Fruit fly (Drosophila melanogaster) whole organism, prepupa: ENCODE data around the gene CG42784.

Experiments
- CG10631 ChIP-seq: fragments of 200-800 bp; sonication (Bioruptor generic); optimal IDR thresholded peaks from 2 replicates; lab custom pipeline; 2016; ENCODE audit warnings: missing biosample characterization, missing genetic modification characterization
- CG10669 ChIP-seq: fragments of 200-800 bp; sonication (Bioruptor generic); optimal IDR thresholded peaks from 3 replicates; lab custom pipeline; 2018; ENCODE audit warnings: missing biosample characterization, mild to moderate bottlenecking, missing genetic modification characterization, moderate library complexity
- CG11902 ChIP-seq: fragments of 200-800 bp; sonication (Bioruptor generic); optimal IDR thresholded peaks from 3 replicates; lab custom pipeline; 2016; ENCODE audit warnings: missing biosample characterization, missing genetic modification characterization
- CG15336 ChIP-seq: fragments of 200-800 bp; sonication (Bioruptor generic); IDR thresholded peaks from 2 replicates; pipeline ENCODE4 v1.3.6; 2022; ENCODE audit warnings: missing biosample characterization, missing genetic modification characterization
- CG1621 ChIP-seq: fragments of 200-800 bp; sonication (Bioruptor generic); optimal IDR thresholded peaks from 3 replicates; lab custom pipeline; 2018; ENCODE audit warnings: missing biosample characterization, mild to moderate bottlenecking, missing genetic modification characterization
- CG16779 ChIP-seq: fragments of 200-800 bp; sonication (Bioruptor generic); optimal IDR thresholded peaks from 3 replicates; lab custom pipeline; 2017; ENCODE audit warnings: missing biosample characterization, mild to moderate bottlenecking, missing genetic modification characterization
- CG3032 ChIP-seq: fragments of 200-800 bp; optimal IDR thresholded peaks from 2 replicates; lab custom pipeline; 2019; ENCODE audit warnings: missing biosample characterization, mild to moderate bottlenecking, missing genetic modification characterization, moderate library complexity
- CG31627 ChIP-seq: fragments of 200-800 bp; sonication (Bioruptor generic); optimal IDR thresholded peaks from 3 replicates; lab custom pipeline; 2016; ENCODE audit warnings: missing biosample characterization, missing genetic modification characterization
- CG32006 ChIP-seq: fragments of 200-800 bp; sonication (Bioruptor generic); optimal IDR thresholded peaks from 3 replicates; lab custom pipeline; 2017; ENCODE audit warnings: missing biosample characterization, mild to moderate bottlenecking, missing genetic modification characterization
- CG34406 ChIP-seq: fragments of 200-800 bp; sonication (Bioruptor generic); optimal IDR thresholded peaks from 3 replicates; lab custom pipeline; 2016; ENCODE audit warnings: missing biosample characterization, missing genetic modification characterization
- CG4318 ChIP-seq: fragments of 200-800 bp; sonication (Bioruptor generic); optimal IDR thresholded peaks from 3 replicates; lab custom pipeline; 2017; ENCODE audit warnings: missing biosample characterization, mild to moderate bottlenecking, missing genetic modification characterization
- CG6163 ChIP-seq: fragments of 200-800 bp; sonication (Bioruptor generic); IDR thresholded peaks from 3 replicates; pipeline ENCODE4 v1.3.6; 2022; ENCODE audit warnings: missing biosample characterization, missing genetic modification characterization
- CG6276 ChIP-seq: fragments of 200-800 bp; sonication (Bioruptor generic); optimal IDR thresholded peaks from 2 replicates; lab custom pipeline; 2017; ENCODE audit warnings: missing biosample characterization, mild to moderate bottlenecking, missing genetic modification characterization
- CG6792 ChIP-seq: fragments of 200-800 bp; sonication (Bioruptor generic); optimal IDR thresholded peaks from 3 replicates; lab custom pipeline; 2016; ENCODE audit warnings: missing biosample characterization, missing genetic modification characterization
- CG6808 ChIP-seq: fragments of 200-800 bp; sonication (Bioruptor generic); optimal IDR thresholded peaks from 3 replicates; lab custom pipeline; 2017; ENCODE audit warnings: missing biosample characterization, missing genetic modification characterization, mild to moderate bottlenecking, moderate library complexity, missing genetic modification reagents
- CG6854 ChIP-seq: fragments of 200-800 bp; sonication (Bioruptor generic); optimal IDR thresholded peaks from 2 replicates; lab custom pipeline; 2017; ENCODE audit warnings: missing biosample characterization, mild to moderate bottlenecking, missing genetic modification characterization
- CG7368 ChIP-seq: fragments of 200-800 bp; sonication (Bioruptor generic); optimal IDR thresholded peaks from 3 replicates; lab custom pipeline; 2016; ENCODE audit warnings: missing biosample characterization, missing genetic modification characterization
- CG8119 ChIP-seq: fragments of 200-800 bp; sonication (Bioruptor generic); IDR thresholded peaks from 3 replicates; pipeline ENCODE4 v1.3.6; 2022; ENCODE audit warnings: missing biosample characterization, missing genetic modification characterization
- CG8319 ChIP-seq: fragments of 200-800 bp; sonication (Bioruptor generic); optimal IDR thresholded peaks from 3 replicates; lab custom pipeline; 2016; ENCODE audit warnings: missing biosample characterization, missing genetic modification characterization
- CG8632 ChIP-seq: fragments of 200-800 bp; sonication (Bioruptor generic); optimal IDR thresholded peaks from 3 replicates; lab custom pipeline; 2016; ENCODE audit warnings: missing biosample characterization, missing genetic modification characterization
- CG9139 ChIP-seq: fragments of 200-800 bp; sonication (Bioruptor generic); optimal IDR thresholded peaks from 3 replicates; lab custom pipeline; 2017; ENCODE audit warnings: missing biosample characterization, mild to moderate bottlenecking, missing genetic modification characterization
- Eip75B ChIP-seq: fragments of 200-800 bp; sonication (Bioruptor generic); optimal IDR thresholded peaks from 3 replicates; lab custom pipeline; 2016; ENCODE audit warnings: missing biosample characterization, missing genetic modification characterization
- Eip78C ChIP-seq: fragments of 200-800 bp; sonication (Bioruptor generic); peaks from one replicate; lab custom pipeline; 2016; ENCODE audit warnings: missing biosample characterization, missing genetic modification characterization
- Eip93F ChIP-seq: fragments of 200-800 bp; sonication (Bioruptor generic); optimal IDR thresholded peaks from 2 replicates; lab custom pipeline; 2016; ENCODE audit warnings: missing biosample characterization, mild to moderate bottlenecking, missing genetic modification characterization
- Ets21C ChIP-seq: fragments of 200-800 bp; sonication (Bioruptor generic); optimal IDR thresholded peaks from 3 replicates; lab custom pipeline; 2016; ENCODE audit warnings: missing biosample characterization, missing genetic modification characterization
- Ets96B ChIP-seq: fragments of 200-800 bp; optimal IDR thresholded peaks from 2 replicates; lab custom pipeline; 2019; ENCODE audit warnings: missing biosample characterization, mild to moderate bottlenecking, missing genetic modification characterization, moderate library complexity
- Gug ChIP-seq: fragments of 200-800 bp; sonication (Bioruptor generic); IDR thresholded peaks from 2 replicates; pipeline ENCODE4 v1.3.6; 2022; ENCODE audit warnings: missing biosample characterization, missing genetic modification characterization
- Hr39 ChIP-seq: fragments of 200-800 bp; sonication (Bioruptor generic); optimal IDR thresholded peaks from 2 replicates; lab custom pipeline; 2016; ENCODE audit warnings: missing biosample characterization, missing genetic modification characterization
- Hr4 ChIP-seq: fragments of 200-800 bp; sonication (Bioruptor generic); optimal IDR thresholded peaks from 3 replicates; lab custom pipeline; 2016; ENCODE audit warnings: missing biosample characterization, missing genetic modification characterization
- Lpt ChIP-seq: fragments of 200-800 bp; sonication (Bioruptor generic); optimal IDR thresholded peaks from 3 replicates; lab custom pipeline; 2016; ENCODE audit warnings: missing biosample characterization, missing genetic modification characterization
- Met ChIP-seq: fragments of 200-800 bp; sonication (Bioruptor generic); optimal IDR thresholded peaks from 3 replicates; lab custom pipeline; 2016; ENCODE audit warnings: missing biosample characterization, missing genetic modification characterization
- OdsH ChIP-seq: fragments of 200-800 bp; sonication (Bioruptor generic); optimal IDR thresholded peaks from 3 replicates; lab custom pipeline; 2016; ENCODE audit warnings: missing biosample characterization, missing genetic modification characterization
- Smox ChIP-seq: fragments of 200-800 bp; sonication (Bioruptor generic); optimal IDR thresholded peaks from 3 replicates; lab custom pipeline; 2016; ENCODE audit warnings: missing biosample characterization, missing genetic modification characterization
- Sox102F ChIP-seq: fragments of 200-800 bp; sonication (Bioruptor generic); optimal IDR thresholded peaks from 2 replicates; lab custom pipeline; 2016; ENCODE audit warnings: missing biosample characterization, mild to moderate bottlenecking, missing genetic modification characterization
- Sox15 ChIP-seq: fragments of 200-800 bp; sonication (Bioruptor generic); optimal IDR thresholded peaks from 3 replicates; lab custom pipeline; 2016; ENCODE audit warnings: missing biosample characterization, missing genetic modification characterization
- achi ChIP-seq: fragments of 200-800 bp; sonication (Bioruptor generic); optimal IDR thresholded peaks from 3 replicates; lab custom pipeline; 2016; ENCODE audit warnings: missing biosample characterization, missing genetic modification characterization
- acj6 ChIP-seq: fragments of 200-800 bp; sonication (Bioruptor generic); optimal IDR thresholded peaks from 3 replicates; lab custom pipeline; 2016; ENCODE audit warnings: missing biosample characterization, missing genetic modification characterization
- dac ChIP-seq: fragments of 200-800 bp; sonication (Bioruptor generic); optimal IDR thresholded peaks from 2 replicates; lab custom pipeline; 2017; ENCODE audit warnings: missing biosample characterization, mild to moderate bottlenecking, missing genetic modification characterization
- dsx ChIP-seq: fragments of 200-800 bp; optimal IDR thresholded peaks from 3 replicates; lab custom pipeline; 2019; ENCODE audit warnings: missing biosample characterization, mild to moderate bottlenecking, missing genetic modification characterization, moderate library complexity; ENCODE audit not compliant: poor library complexity, severe bottlenecking
- esn ChIP-seq: fragments of 200-800 bp; sonication (Bioruptor generic); optimal IDR thresholded peaks from 2 replicates; lab custom pipeline; 2016; ENCODE audit warnings: missing biosample characterization, mild to moderate bottlenecking, missing genetic modification characterization, moderate library complexity
- fd85E ChIP-seq: fragments of 200-800 bp; sonication (Bioruptor generic); optimal IDR thresholded peaks from 3 replicates; lab custom pipeline; 2016; ENCODE audit warnings: missing biosample characterization, missing genetic modification characterization
- fkh ChIP-seq: fragments of 200-800 bp; sonication (Bioruptor generic); optimal IDR thresholded peaks from 3 replicates; lab custom pipeline; 2017; ENCODE audit warnings: missing biosample characterization, mild to moderate bottlenecking, missing genetic modification characterization, moderate library complexity
- net ChIP-seq: fragments of 200-800 bp; sonication (Bioruptor generic); optimal IDR thresholded peaks from 3 replicates; lab custom pipeline; 2016; ENCODE audit warnings: missing biosample characterization, missing genetic modification characterization
- salr ChIP-seq, 2 experiments: fragments of 200-800 bp; sonication (Bioruptor generic); optimal IDR thresholded peaks; 3 replicates each; lab custom pipeline; 2016 to 2018; ENCODE audit warnings: missing biosample characterization in 2 of 2, missing genetic modification characterization in 2 of 2, mild to moderate bottlenecking in 1 of 2
- spab ChIP-seq: fragments of 200-800 bp; sonication (Bioruptor generic); optimal IDR thresholded peaks from 2 replicates; lab custom pipeline; 2017; ENCODE audit warnings: missing biosample characterization, mild to moderate bottlenecking, missing genetic modification characterization, missing genetic modification reagents
- ss ChIP-seq, 2 experiments: fragments of 200-800 bp; sonication (Bioruptor generic); optimal IDR thresholded peaks; 2 replicates in 1 of 2; 3 replicates in 1 of 2; lab custom pipeline; 2017 to 2018; ENCODE audit warnings: mild to moderate bottlenecking in 2 of 2, missing biosample characterization in 2 of 2, missing genetic modification characterization in 2 of 2, moderate library complexity in 1 of 2
- svp ChIP-seq: fragments of 200-800 bp; sonication (Bioruptor generic); peaks from one replicate; lab custom pipeline; 2016; ENCODE audit warnings: missing biosample characterization, missing genetic modification characterization
- vri ChIP-seq: fragments of 200-800 bp; sonication (Bioruptor generic); optimal IDR thresholded peaks from 3 replicates; lab custom pipeline; 2016; ENCODE audit warnings: missing biosample characterization, mild to moderate bottlenecking, missing genetic modification characterization

The CG42784 gene

DNA sequence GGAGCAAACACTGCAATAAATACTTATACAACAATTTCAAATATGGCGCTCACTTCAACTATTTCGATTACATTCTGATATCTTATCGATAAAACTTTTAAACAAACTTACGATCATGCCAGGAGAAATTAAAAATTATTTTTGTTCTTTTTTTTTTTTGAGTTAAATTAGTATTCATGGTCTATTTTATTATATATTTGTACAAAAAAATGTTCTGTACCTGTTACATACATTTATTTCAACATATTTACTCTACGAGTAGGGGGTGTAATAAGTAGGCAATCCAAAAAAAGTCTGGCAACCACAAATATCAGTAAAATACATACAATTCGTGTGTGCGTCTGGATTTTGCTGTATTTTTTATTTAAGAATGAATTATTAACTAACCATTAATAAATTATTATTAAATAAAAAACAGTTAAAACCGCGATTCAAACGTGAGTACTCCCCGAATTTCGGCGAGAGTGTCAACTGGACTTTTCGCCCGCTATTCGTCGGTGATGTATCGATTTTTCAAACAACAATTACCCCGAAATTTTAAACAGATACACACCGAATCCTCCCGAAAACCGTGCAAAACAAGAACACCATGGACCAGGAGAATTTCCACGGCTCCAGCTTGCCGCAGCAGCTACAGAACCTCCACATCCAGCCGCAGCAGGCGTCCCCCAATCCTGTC is 32.7 kb upstream of the CG42784 start, which contains the start of gene loqs:
Gene loqs, plus strand, starts transcription at position 302 of the 679 bp plus-strand sequence.
- peak; percentile 3 for TF ChIP-seq CG10631
- TF ChIP-seq acj6 (GFP tag; lab: Kevin White, UChicago), result peak; percentile 3
- no peak for TF ChIP-seq CG9139 (GFP tag; lab: Kevin White, UChicago)
- peak; percentile 23 for TF ChIP-seq esn
- TF ChIP-seq, all 60 proteins: peak for 3

- TF ChIP-seq CG10669 (GFP tag; lab: Kevin White, UChicago), result peak; percentile 93
- TF ChIP-seq CG34406, result peak; percentile 96
- no peak for TF ChIP-seq CG9139 (GFP tag; lab: Kevin White, UChicago)
- no peak for TF ChIP-seq vri (GFP tag; lab: Kevin White, UChicago)
- TF ChIP-seq fkh, result peak; percentile 95
- peak; percentile 96 for TF ChIP-seq Hr4 (GFP tag; lab: Kevin White, UChicago)
- TF ChIP-seq fd85E (GFP tag; lab: Kevin White, UChicago), result no peak
- peak; percentile 94 for TF ChIP-seq Ets96B
- TF ChIP-seq dac (GFP tag; lab: Kevin White, UChicago), result peak; percentile 88
- TF ChIP-seq Gug (GFP tag; lab: Robert Waterston, UW), result peak; percentile 93
- TF ChIP-seq salr (GFP tag; optimal IDR thresholded peaks at IDR 0.05; lab: Kevin White, UChicago), result peak; percentile 88 to 92
- TF ChIP-seq CG32006 (GFP tag; lab: Kevin White, UChicago), result peak; percentile 94
- TF ChIP-seq Lpt (GFP tag; lab: Kevin White, UChicago), result peak; percentile 90
- peak; percentile 93 for TF ChIP-seq CG6792 (GFP tag; lab: Kevin White, UChicago)
- peak; percentile 80 for TF ChIP-seq CG6808 (GFP tag; lab: Kevin White, UChicago)
- TF ChIP-seq CG15336 (GFP tag; lab: Robert Waterston, UW), result peak; percentile 89
- peak; percentile 94 for TF ChIP-seq CG11902 (GFP tag; lab: Kevin White, UChicago)
- peak; percentile 91 for TF ChIP-seq CG4318
- TF ChIP-seq Sox102F (GFP tag; lab: Kevin White, UChicago), result peak; percentile 96
- TF ChIP-seq CG8119 (GFP tag; lab: Robert Waterston, UW), result peak; percentile 86
- TF ChIP-seq CG8632 (GFP tag; lab: Kevin White, UChicago), result peak; percentile 95
- TF ChIP-seq Eip75B, result peak; percentile 93
- TF ChIP-seq CG31627 (GFP tag; lab: Kevin White, UChicago), result peak; percentile 96
- peak; percentile 94 for TF ChIP-seq Sox15
- TF ChIP-seq spab (GFP tag; lab: Kevin White, UChicago), result no peak
- TF ChIP-seq CG6276 (GFP tag; lab: Kevin White, UChicago), result no peak
- peak; percentile 93 for TF ChIP-seq net
- TF ChIP-seq Met, result peak; percentile 95
- peak; percentile 97 for TF ChIP-seq CG10631
- TF ChIP-seq achi (GFP tag; lab: Kevin White, UChicago), result peak; percentile 96
- peak; percentile 90 for TF ChIP-seq CG7368 (GFP tag; lab: Kevin White, UChicago)
- TF ChIP-seq CG3032, result peak; percentile 94
- TF ChIP-seq dsx (GFP tag; lab: Kevin White, UChicago), result peak; percentile 88
- peak; percentile 96 for TF ChIP-seq CG6163
- TF ChIP-seq esn, result peak; percentile 97
- peak; percentile 98 for TF ChIP-seq Eip78C (GFP tag; lab: Kevin White, UChicago)
- TF ChIP-seq ss (GFP tag; optimal IDR thresholded peaks at IDR 0.05; lab: Kevin White, UChicago), result peak in 1 of 2 experiments; percentile 89
- peak; percentile 95 for TF ChIP-seq Hr39 (GFP tag; lab: Kevin White, UChicago)
- TF ChIP-seq CG6854 (GFP tag; lab: Kevin White, UChicago), result peak; percentile 82
- peak; percentile 97 for TF ChIP-seq OdsH
- peak; percentile 92 for TF ChIP-seq Eip93F (GFP tag; lab: Kevin White, UChicago)
- peak; percentile 90 for TF ChIP-seq CG8319 (GFP tag; lab: Kevin White, UChicago)
- TF ChIP-seq CG16779 (tag; lab: Kevin White, UChicago), result no peak
- peak; percentile 95 for TF ChIP-seq Smox
- peak; percentile 93 for TF ChIP-seq Ets21C (GFP tag; lab: Kevin White, UChicago)
- no peak for TF ChIP-seq svp (GFP tag; lab: Kevin White, UChicago)
- TF ChIP-seq acj6 (GFP tag; lab: Kevin White, UChicago), result peak; percentile 97
- peak; percentile 86 for TF ChIP-seq CG1621
Observed at dm6 chr2L:13387255-13387654, 28.0 kb upstream of the CG42784 start, which contains the start of the genes Ing5 and CG7099. Gene Ing5 (minus strand): TSS chr2L:13387312. Gene CG7099 (plus strand): TSS chr2L:13387571.
